Fruit fly (Drosophila melanogaster) whole organism, embryonic: Measurements from ENCODE around the gene mRpL10.
A peak's percentile ranks its signal among the peaks of the same experiment; 100 is the strongest.

Experiments
- Atf6 ChIP-seq: fragments of 200-800 bp; sonication (Bioruptor generic); IDR thresholded peaks from 2 replicates; pipeline ENCODE4 v1.3.6; 2022; ENCODE audit warnings: missing biosample characterization, missing genetic modification characterization
- Bgb ChIP-seq: fragments of 200-800 bp; sonication (Bioruptor generic); IDR thresholded peaks from 2 replicates; pipeline ENCODE4 v1.3.6; 2022; ENCODE audit warnings: missing biosample characterization, missing genetic modification characterization; ENCODE audit not compliant: partially characterized antibody
- CG11504 ChIP-seq: fragments of 200-800 bp; sonication (Bioruptor generic); optimal IDR thresholded peaks from 3 replicates; lab custom pipeline; 2019; ENCODE audit warnings: missing biosample characterization, mild to moderate bottlenecking, missing genetic modification characterization, moderate library complexity
- CG12155 ChIP-seq: fragments of 200-800 bp; sonication (Bioruptor generic); optimal IDR thresholded peaks from 3 replicates; lab custom pipeline; 2016; ENCODE audit warnings: missing biosample characterization, missing genetic modification characterization
- CG12236 ChIP-seq: fragments of 200-800 bp; sonication (Bioruptor generic); optimal IDR thresholded peaks from 2 replicates; lab custom pipeline; 2016; ENCODE audit warnings: missing biosample characterization, missing genetic modification characterization
- CG12299 ChIP-seq: fragments of 200-800 bp; sonication (Bioruptor generic); optimal IDR thresholded peaks from 2 replicates; lab custom pipeline; 2018; ENCODE audit warnings: missing biosample characterization, mild to moderate bottlenecking, missing genetic modification characterization
- CG12769 ChIP-seq: fragments of 200-800 bp; sonication (Bioruptor generic); optimal IDR thresholded peaks from 2 replicates; lab custom pipeline; 2019; ENCODE audit warnings: missing biosample characterization, mild to moderate bottlenecking, missing genetic modification characterization, moderate library complexity
- CG13123 ChIP-seq: fragments of 200-800 bp; sonication (Bioruptor generic); optimal IDR thresholded peaks from 2 replicates; lab custom pipeline; 2016; ENCODE audit warnings: missing biosample characterization, missing genetic modification characterization
- CG13287 ChIP-seq: fragments of 200-800 bp; sonication (Bioruptor generic); IDR thresholded peaks from 2 replicates; pipeline ENCODE4 v1.3.6; 2022; ENCODE audit warnings: missing biosample characterization, missing genetic modification characterization; ENCODE audit not compliant: partially characterized antibody
- CG15073 ChIP-seq: fragments of 200-800 bp; sonication (Bioruptor generic); optimal IDR thresholded peaks from 2 replicates; lab custom pipeline; 2016; ENCODE audit warnings: missing biosample characterization, missing genetic modification characterization
- CG17328 ChIP-seq: fragments of 200-800 bp; sonication (Bioruptor generic); IDR thresholded peaks from 2 replicates; pipeline ENCODE4 v1.3.6; 2022; ENCODE audit warnings: missing biosample characterization, missing genetic modification characterization
- CG17829 ChIP-seq: fragments of 200-800 bp; optimal IDR thresholded peaks from 2 replicates; lab custom pipeline; 2019; ENCODE audit warnings: missing biosample characterization, mild to moderate bottlenecking, missing genetic modification characterization, moderate library complexity
- CG1832 ChIP-seq: fragments of 200-800 bp; sonication (Bioruptor generic); optimal IDR thresholded peaks from 2 replicates; lab custom pipeline; 2017; ENCODE audit warnings: missing biosample characterization, mild to moderate bottlenecking, missing genetic modification characterization, inconsistent platforms
- CG18476 ChIP-seq: fragments of 200-800 bp; sonication (Bioruptor generic); optimal IDR thresholded peaks from 2 replicates; lab custom pipeline; 2016; ENCODE audit warnings: missing biosample characterization, mild to moderate bottlenecking, missing genetic modification characterization
- CG18764 ChIP-seq: fragments of 200-800 bp; sonication (Bioruptor generic); optimal IDR thresholded peaks from 3 replicates; lab custom pipeline; 2016; ENCODE audit warnings: missing biosample characterization, missing genetic modification characterization
- CG31365 ChIP-seq: fragments of 200-800 bp; sonication (Bioruptor generic); optimal IDR thresholded peaks from 2 replicates; lab custom pipeline; 2018; ENCODE audit warnings: missing biosample characterization, mild to moderate bottlenecking, missing genetic modification characterization
- CG3281 ChIP-seq: fragments of 200-800 bp; sonication (Bioruptor generic); optimal IDR thresholded peaks from 3 replicates; lab custom pipeline; 2017; ENCODE audit warnings: missing biosample characterization, mild to moderate bottlenecking, missing genetic modification characterization
- CG33213 ChIP-seq: fragments of 200-800 bp; sonication (Bioruptor generic); optimal IDR thresholded peaks from 3 replicates; lab custom pipeline; 2016; ENCODE audit warnings: missing biosample characterization, missing genetic modification characterization
- CG34376 ChIP-seq: fragments of 200-800 bp; sonication (Bioruptor generic); optimal IDR thresholded peaks from 2 replicates; lab custom pipeline; 2018; ENCODE audit warnings: missing biosample characterization, mild to moderate bottlenecking, missing genetic modification characterization
- CG42726 ChIP-seq: fragments of 200-800 bp; sonication (Bioruptor generic); IDR thresholded peaks from 2 replicates; pipeline ENCODE4 v1.3.6; 2022; ENCODE audit warnings: missing biosample characterization, missing genetic modification characterization; ENCODE audit not compliant: partially characterized antibody
- CG7556 ChIP-seq: fragments of 200-800 bp; sonication (Bioruptor generic); optimal IDR thresholded peaks from 2 replicates; lab custom pipeline; 2017; ENCODE audit warnings: missing biosample characterization, mild to moderate bottlenecking, missing genetic modification characterization
- CG8290 ChIP-seq, 3 experiments: fragments of 200-800 bp; sonication (Bioruptor generic); optimal IDR thresholded peaks; 2 replicates each; lab custom pipeline; 2016 to 2019; ENCODE audit warnings: missing biosample characterization in 3 of 3, missing genetic modification characterization in 3 of 3, mild to moderate bottlenecking in 2 of 3, moderate library complexity in 1 of 3
- CG9609 ChIP-seq: fragments of 200-800 bp; sonication (Bioruptor generic); optimal IDR thresholded peaks from 3 replicates; lab custom pipeline; 2016; ENCODE audit warnings: missing biosample characterization, missing genetic modification characterization
- CG9876 ChIP-seq: fragments of 200-800 bp; sonication (Bioruptor generic); optimal IDR thresholded peaks from 2 replicates; lab custom pipeline; 2016; ENCODE audit warnings: missing biosample characterization, missing genetic modification characterization
- CoRest ChIP-seq: fragments of 200-800 bp; sonication (Bioruptor generic); optimal IDR thresholded peaks from 3 replicates; lab custom pipeline; 2018; ENCODE audit warnings: missing biosample characterization, mild to moderate bottlenecking, missing genetic modification characterization, moderate library complexity
- D ChIP-seq, 2 experiments: fragments of 200-800 bp in 1 of 2; fragments of >200 bp in 1 of 2; sonication (Bioruptor generic) in 1 of 2; optimal IDR thresholded peaks; 2 replicates in 1 of 2; 3 replicates in 1 of 2; lab custom pipeline; 2017; ENCODE audit warnings: mild to moderate bottlenecking in 1 of 2, missing biosample characterization in 1 of 2, missing genetic modification characterization in 1 of 2, missing genetic modification reagents in 1 of 2
- HLHmδ ChIP-seq: fragments of 200-800 bp; sonication (Bioruptor generic); optimal IDR thresholded peaks from 2 replicates; lab custom pipeline; 2018; ENCODE audit warnings: missing biosample characterization, mild to moderate bottlenecking, missing genetic modification characterization, moderate library complexity
- Hmr ChIP-seq: fragments of 200-800 bp; sonication (Bioruptor generic); optimal IDR thresholded peaks from 3 replicates; lab custom pipeline; 2017; ENCODE audit warnings: mild to moderate bottlenecking, missing biosample characterization, missing genetic modification reagents, missing genetic modification characterization
- Hr3 ChIP-seq: fragments of 200-800 bp; sonication (Bioruptor generic); optimal IDR thresholded peaks from 3 replicates; lab custom pipeline; 2016; ENCODE audit warnings: missing biosample characterization, missing genetic modification characterization
- Mes4 ChIP-seq: fragments of 200-800 bp; sonication (Bioruptor generic); optimal IDR thresholded peaks from 2 replicates; lab custom pipeline; 2016; ENCODE audit warnings: missing biosample characterization, missing genetic modification characterization
- NK7.1 ChIP-seq: fragments of 200-800 bp; sonication (Bioruptor generic); optimal IDR thresholded peaks from 3 replicates; lab custom pipeline; 2016; ENCODE audit warnings: missing biosample characterization, missing genetic modification characterization
- Nf-YC ChIP-seq: fragments of 200-800 bp; optimal IDR thresholded peaks from 3 replicates; lab custom pipeline; 2019; ENCODE audit warnings: missing biosample characterization, mild to moderate bottlenecking, missing genetic modification characterization, moderate library complexity
- Ptx1 ChIP-seq: fragments of 200-800 bp; sonication (Bioruptor generic); IDR thresholded peaks from 2 replicates; pipeline ENCODE4 v1.3.6; 2022; ENCODE audit warnings: missing biosample characterization, missing genetic modification characterization
- Ravus ChIP-seq: fragments of 200-800 bp; sonication (Bioruptor generic); IDR thresholded peaks from 2 replicates; pipeline ENCODE4 v1.3.6; 2022; ENCODE audit warnings: missing biosample characterization, missing genetic modification characterization
- Sry-β ChIP-seq: fragments of 200-800 bp; sonication (Bioruptor generic); optimal IDR thresholded peaks from 2 replicates; lab custom pipeline; 2018; ENCODE audit warnings: missing biosample characterization, mild to moderate bottlenecking, missing genetic modification characterization, moderate library complexity
- Taf1 ChIP-seq: fragments of 200-800 bp; sonication (Bioruptor generic); IDR thresholded peaks from 2 replicates; pipeline ENCODE4 v1.3.6; 2022; ENCODE audit warnings: missing biosample characterization, missing genetic modification characterization
- abd-A ChIP-seq: fragments of 200-800 bp; sonication (Bioruptor generic); optimal IDR thresholded peaks from 3 replicates; lab custom pipeline; 2019; ENCODE audit warnings: missing biosample characterization, mild to moderate bottlenecking, missing genetic modification characterization, moderate library complexity
- al ChIP-seq: fragments of 200-800 bp; sonication (Bioruptor generic); IDR thresholded peaks from 2 replicates; pipeline ENCODE4 v1.3.6; 2022; ENCODE audit warnings: missing biosample characterization, missing genetic modification characterization
- bigmax ChIP-seq: fragments of 200-800 bp; sonication (Bioruptor generic); optimal IDR thresholded peaks from 2 replicates; lab custom pipeline; 2018; ENCODE audit warnings: missing biosample characterization, mild to moderate bottlenecking, missing genetic modification characterization
- bowl ChIP-seq: fragments of 200-800 bp; sonication (Bioruptor generic); IDR thresholded peaks from 2 replicates; pipeline ENCODE4 v1.3.6; 2022; ENCODE audit warnings: missing biosample characterization, missing genetic modification characterization
- cad ChIP-seq: fragments of >200 bp; optimal IDR thresholded peaks from 2 replicates; lab custom pipeline; 2017; ENCODE audit warnings: missing biosample characterization, missing genetic modification characterization
- cas ChIP-seq: fragments of 200-800 bp; sonication (Bioruptor generic); IDR thresholded peaks from 2 replicates; pipeline ENCODE4 v1.3.6; 2022; ENCODE audit warnings: missing biosample characterization, missing genetic modification characterization
- eyg ChIP-seq: fragments of 200-800 bp; sonication (Bioruptor generic); optimal IDR thresholded peaks from 3 replicates; lab custom pipeline; 2016; ENCODE audit warnings: missing biosample characterization, missing genetic modification characterization
- fu2 ChIP-seq: fragments of 200-800 bp; sonication (Bioruptor generic); optimal IDR thresholded peaks from 2 replicates; lab custom pipeline; 2016; ENCODE audit warnings: missing biosample characterization, missing genetic modification characterization
- ind ChIP-seq: fragments of 200-800 bp; sonication (Bioruptor generic); optimal IDR thresholded peaks from 3 replicates; lab custom pipeline; 2016; ENCODE audit warnings: missing biosample characterization, missing genetic modification characterization
- jing ChIP-seq: fragments of 200-800 bp; sonication (Bioruptor generic); optimal IDR thresholded peaks from 2 replicates; lab custom pipeline; 2018; ENCODE audit warnings: missing biosample characterization, mild to moderate bottlenecking, missing genetic modification characterization
- ken ChIP-seq: fragments of 200-800 bp; sonication (Bioruptor generic); IDR thresholded peaks from 3 replicates; pipeline ENCODE4 v1.3.6; 2022; ENCODE audit warnings: missing biosample characterization, missing genetic modification characterization
- tgo ChIP-seq: fragments of 200-800 bp; sonication (Bioruptor generic); IDR thresholded peaks from 3 replicates; pipeline ENCODE4 v1.3.6; 2022; ENCODE audit warnings: missing biosample characterization, missing genetic modification characterization
- tin ChIP-seq: fragments of 200-800 bp; sonication (Bioruptor generic); optimal IDR thresholded peaks from 3 replicates; lab custom pipeline; 2016; ENCODE audit warnings: missing biosample characterization, missing genetic modification characterization
- yki ChIP-seq: fragments of >200 bp; optimal IDR thresholded peaks from 3 replicates; lab custom pipeline; 2018

The mRpL10 gene

dm6 chr2L:246656-247340 is 43.2 kb downstream of the mRpL10 start (continued):
- TF ChIP-seq D (optimal IDR thresholded peaks at IDR 0.05; lab: Kevin White, UChicago) (no peak), D (GFP tag; optimal IDR thresholded peaks at IDR 0.05; lab: Kevin White, UChicago) (no peak), CG18476 (GFP tag; lab: Kevin White, UChicago) (no peak), fu2 (GFP tag; lab: Kevin White, UChicago) (no peak), bigmax (GFP tag; lab: Kevin White, UChicago) (no peak), CG17829 (tag; lab: Kevin White, UChicago) (no peak), cad (GFP tag; lab: Kevin White, UChicago) (peak; percentile 69), ind (GFP tag; lab: Kevin White, UChicago) (no peak), CG1832 (GFP tag; lab: Kevin White, UChicago) (no peak), CG12299 (tag; lab: Kevin White, UChicago) (no peak), CG42726 (GFP tag; lab: Robert Waterston, UW) (no peak), CG8290 (GFP tag; optimal IDR thresholded peaks at IDR 0.05; lab: Kevin White, UChicago) (no peak), CG8290 (tag; optimal IDR thresholded peaks at IDR 0.05; lab: Kevin White, UChicago) (no peak), tin (GFP tag; lab: Kevin White, UChicago) (no peak), Hmr (no peak), cas (GFP tag; lab: Robert Waterston, UW) (no peak), CG7556 (GFP tag; lab: Kevin White, UChicago) (no peak), CG13123 (GFP tag; lab: Kevin White, UChicago) (no peak), CG18764 (GFP tag; lab: Kevin White, UChicago) (no peak), HLHmδ (GFP tag; lab: Kevin White, UChicago) (peak; percentile 11), CG9876 (no peak), Ptx1 (GFP tag; lab: Robert Waterston, UW) (no peak), Hr3 (no peak), bowl (no peak), Bgb (GFP tag; lab: Robert Waterston, UW) (peak; percentile 23; the same call in 1 of the 2 replicates), CG33213 (GFP tag; lab: Kevin White, UChicago) (no peak), CG34376 (GFP tag; lab: Kevin White, UChicago) (peak; percentile 32), CoRest (tag; lab: Kevin White, UChicago) (no peak), CG9609 (GFP tag; lab: Kevin White, UChicago) (no peak), CG13287 (GFP tag; lab: Robert Waterston, UW) (peak; percentile 67), NK7.1 (no peak), Mes4 (GFP tag; lab: Kevin White, UChicago) (no peak), Atf6 (GFP tag; lab: Robert Waterston, UW) (no peak), jing (GFP tag; lab: Kevin White, UChicago) (no peak), tgo (GFP tag; lab: Robert Waterston, UW) (no peak), eyg (GFP tag; lab: Kevin White, UChicago) (no peak), Nf-YC (tag; lab: Kevin White, UChicago) (peak; percentile 15), CG17328 (GFP tag; lab: Robert Waterston, UW) (no peak), al (GFP tag; lab: Robert Waterston, UW) (no peak), CG12155 (GFP tag; lab: Kevin White, UChicago) (peak; percentile 86), CG15073 (GFP tag; lab: Kevin White, UChicago) (no peak), CG11504 (no peak), CG3281 (GFP tag; lab: Kevin White, UChicago) (no peak), abd-A (peak; percentile 86), Taf1 (GFP tag; lab: Robert Waterston, UW) (no peak), CG12236 (GFP tag; lab: Kevin White, UChicago) (no peak), Ravus (GFP tag; lab: Robert Waterston, UW) (no peak), Sry-β (no peak), CG12769 (peak; percentile 52), yki (lab: Kevin White, UChicago) (peak; percentile 77), CG31365 (tag; lab: Kevin White, UChicago) (no peak), ken (GFP tag; lab: Robert Waterston, UW) (no peak)
